Worm (Caenorhabditis elegans) whole organism, midembryonic: ENCODE measurements around the gene F20D6.1.

Source experiments
- T22C8.4 ChIP-seq: fragments of 200-800 bp; sonication (Bioruptor generic); IDR thresholded peaks from 2 replicates; pipeline ENCODE4 v1.3.6; 2022; ENCODE audit warnings: missing genetic modification characterization, missing compliant biosample characterization
- cog-1 ChIP-seq: sonication (generic microtip); optimal IDR thresholded peaks from 2 replicates; lab custom pipeline; 2016; ENCODE audit warnings: missing genetic modification characterization, missing compliant biosample characterization
- flt-1 ChIP-seq: fragments of 200-800 bp; sonication (Bioruptor generic); IDR thresholded peaks from 2 replicates; pipeline ENCODE4 v1.3.6; 2022; ENCODE audit warnings: missing genetic modification characterization, missing compliant biosample characterization
- klf-2 ChIP-seq: fragments of 200-800 bp; sonication (Bioruptor generic); conservative IDR thresholded peaks from 2 replicates; pipeline ENCODE4 v1.3.6; 2022; ENCODE audit warnings: missing genetic modification reagents, missing genetic modification characterization, missing compliant biosample characterization
- med-1 ChIP-seq: sonication (generic microtip); optimal IDR thresholded peaks from 2 replicates; lab custom pipeline; 2017; ENCODE audit warnings: missing genetic modification characterization, mild to moderate bottlenecking, missing compliant biosample characterization, antibody characterized with exemption, missing genetic modification reagents; ENCODE audit not compliant: insufficient read depth
- ref-1 ChIP-seq: fragments of 200-800 bp; sonication (Bioruptor generic); conservative IDR thresholded peaks from 2 replicates; pipeline ENCODE4 v1.3.6; 2022; ENCODE audit warnings: missing genetic modification reagents, missing genetic modification characterization, missing compliant biosample characterization
- tab-1 ChIP-seq: fragments of 200-800 bp; sonication (Bioruptor generic); IDR thresholded peaks from 2 replicates; pipeline ENCODE4 v1.3.6; 2022; ENCODE audit warnings: missing genetic modification characterization, missing compliant biosample characterization
- ztf-23 ChIP-seq: fragments of 200-800 bp; sonication (Bioruptor generic); IDR thresholded peaks from 2 replicates; pipeline ENCODE4 v1.3.6; 2022; ENCODE audit warnings: missing genetic modification reagents, missing genetic modification characterization, missing compliant biosample characterization
- ztf-29 ChIP-seq: fragments of 200-800 bp; sonication (Bioruptor generic); IDR thresholded peaks from 2 replicates; pipeline ENCODE4 v1.3.6; 2022; ENCODE audit warnings: missing genetic modification reagents, missing genetic modification characterization, missing compliant biosample characterization

Gene F20D6.1

ce11 chrV:8190430-8190829 lies at the start of gene F20D6.1:
Gene F20D6.1 (plus strand): TSS chrV:8190730.
- TF ChIP-seq T22C8.4 (GFP tag; lab: Robert Waterston, UW) (no peak), flt-1 (GFP tag; lab: Robert Waterston, UW) (no peak), cog-1 (tag; lab: Kevin White, UChicago) (no peak), ztf-23 (GFP tag; lab: Robert Waterston, UW) (no peak), ref-1 (GFP tag; lab: Robert Waterston, UW) (no peak), klf-2 (GFP tag; lab: Robert Waterston, UW) (no peak), med-1 (GFP tag; lab: Kevin White, UChicago) (no peak), ztf-29 (GFP tag; lab: Robert Waterston, UW) (no peak), tab-1 (GFP tag; lab: Robert Waterston, UW) (no peak)

DNA sequence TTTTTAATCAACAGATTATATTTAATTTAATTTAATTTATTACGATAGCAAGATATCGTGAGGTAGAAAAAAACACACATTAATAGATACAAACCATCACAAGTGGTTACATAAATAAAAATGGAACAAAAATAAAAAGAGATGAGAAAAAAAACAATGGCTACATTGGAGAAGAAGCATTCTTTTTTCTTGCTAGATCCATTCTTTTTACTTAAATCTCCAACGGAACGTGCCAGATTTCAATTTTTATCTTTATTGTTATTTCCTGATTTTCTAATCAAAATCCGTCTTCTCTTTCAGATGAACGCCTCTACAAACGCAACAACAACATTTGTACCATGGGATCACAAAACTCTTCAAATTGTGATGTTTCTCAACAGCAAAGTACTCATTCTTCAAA lies 46.9 kb upstream of the F20D6.1 start, which contains the start of gene D1014.2:
Gene D1014.2 (plus strand): TSS at position 301 of the 400 bp plus-strand sequence.
- TF ChIP-seq cog-1 (tag; lab: Kevin White, UChicago) (no peak), tab-1 (GFP tag; lab: Robert Waterston, UW) (no peak), klf-2 (GFP tag; lab: Robert Waterston, UW) (no peak), ztf-23 (GFP tag; lab: Robert Waterston, UW) (no peak)

DNA sequence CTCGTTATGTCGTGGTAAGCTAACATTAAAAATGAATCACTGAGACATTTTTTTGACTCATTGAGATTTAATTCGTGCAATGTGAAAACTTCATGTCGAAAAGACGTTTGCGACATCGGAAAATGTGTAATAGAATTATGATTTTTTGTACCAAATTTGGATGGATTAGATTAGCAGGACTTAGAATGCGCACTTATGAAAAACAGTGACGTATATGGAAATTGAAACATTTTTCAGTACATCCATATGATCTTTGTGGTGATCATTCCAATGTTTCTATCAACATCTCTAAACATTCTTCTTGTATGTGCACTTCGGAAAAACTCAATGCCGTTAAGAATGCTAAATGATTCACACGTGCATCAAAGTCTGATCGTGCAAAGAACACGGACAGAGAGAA lies 46.0 kb upstream of the F20D6.1 start:
- TF ChIP-seq ztf-29 (GFP tag; lab: Robert Waterston, UW) (no peak), cog-1 (tag; lab: Kevin White, UChicago) (no peak), klf-2 (GFP tag; lab: Robert Waterston, UW) (no peak), med-1 (GFP tag; lab: Kevin White, UChicago) (no peak), T22C8.4 (GFP tag; lab: Robert Waterston, UW) (no peak)

DNA sequence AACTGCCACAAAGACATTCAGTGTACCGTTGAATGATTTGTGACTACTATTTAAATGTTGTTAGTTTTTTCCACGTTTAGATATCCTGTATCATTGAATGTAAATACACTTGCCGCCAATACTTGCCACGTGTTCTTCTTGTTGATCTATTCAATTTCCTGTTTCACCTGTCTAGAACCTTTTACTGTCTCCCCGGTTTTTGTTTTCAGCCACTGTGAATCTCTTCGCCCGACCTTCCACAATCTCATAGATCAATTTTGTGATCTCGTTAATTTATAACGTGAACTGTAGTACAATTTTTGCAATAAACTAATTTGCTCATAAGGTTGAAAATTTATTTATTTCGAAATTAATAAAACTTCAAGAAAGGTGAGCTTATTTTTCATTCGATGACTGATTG lies 45.2 kb upstream of the F20D6.1 start, which contains the start of gene D1014.13:
Gene D1014.13 (plus strand): TSS at position 301 of the 400 bp plus-strand sequence.
- TF ChIP-seq ref-1 (GFP tag; lab: Robert Waterston, UW) (no peak), ztf-23 (GFP tag; lab: Robert Waterston, UW) (no peak), klf-2 (GFP tag; lab: Robert Waterston, UW) (no peak), flt-1 (GFP tag; lab: Robert Waterston, UW) (no peak), T22C8.4 (GFP tag; lab: Robert Waterston, UW) (no peak), cog-1 (tag; lab: Kevin White, UChicago) (no peak), tab-1 (GFP tag; lab: Robert Waterston, UW) (no peak), ztf-29 (GFP tag; lab: Robert Waterston, UW) (no peak), med-1 (GFP tag; lab: Kevin White, UChicago) (no peak)

ce11 chrV:8155743-8156142 lies 34.8 kb upstream of the F20D6.1 start:
- TF ChIP-seq klf-2 (GFP tag; lab: Robert Waterston, UW), result no peak

- TF ChIP-seq flt-1 (GFP tag; lab: Robert Waterston, UW), result no peak
- no peak for TF ChIP-seq T22C8.4 (GFP tag; lab: Robert Waterston, UW)
- TF ChIP-seq ztf-23 (GFP tag; lab: Robert Waterston, UW), result no peak
- no peak for TF ChIP-seq klf-2 (GFP tag; lab: Robert Waterston, UW)
- no peak for TF ChIP-seq ztf-29 (GFP tag; lab: Robert Waterston, UW)
- no peak for TF ChIP-seq med-1 (GFP tag; lab: Kevin White, UChicago)
- TF ChIP-seq ref-1 (GFP tag; lab: Robert Waterston, UW), result no peak
- no peak for TF ChIP-seq tab-1 (GFP tag; lab: Robert Waterston, UW)
- no peak for TF ChIP-seq cog-1 (tag; lab: Kevin White, UChicago)
These were observed 33.1 kb upstream of the F20D6.1 start, which contains the start of gene sul-2 for ce11 chrV:8157446-8157845. Gene sul-2 (plus strand): TSS chrV:8157746.

- no peak for TF ChIP-seq ztf-29 (GFP tag; lab: Robert Waterston, UW)
- TF ChIP-seq ref-1 (GFP tag; lab: Robert Waterston, UW), result no peak
- TF ChIP-seq cog-1 (tag; lab: Kevin White, UChicago), result no peak
- TF ChIP-seq med-1 (GFP tag; lab: Kevin White, UChicago), result no peak
- TF ChIP-seq ztf-23 (GFP tag; lab: Robert Waterston, UW), result no peak
- TF ChIP-seq T22C8.4 (GFP tag; lab: Robert Waterston, UW), result no peak
- no peak for TF ChIP-seq klf-2 (GFP tag; lab: Robert Waterston, UW)
- no peak for TF ChIP-seq flt-1 (GFP tag; lab: Robert Waterston, UW)
- TF ChIP-seq tab-1 (GFP tag; lab: Robert Waterston, UW), result no peak
These were observed 30.9 kb upstream of the F20D6.1 start, which contains the start of gene F20D6.6 for ce11 chrV:8159629-8160028. Gene F20D6.6 (plus strand): TSS chrV:8159929.

ce11 chrV:8161699-8162098 lies 28.8 kb upstream of the F20D6.1 start, which contains the start of gene F20D6.5:
Gene F20D6.5 (plus strand): TSS chrV:8161957.
- TF ChIP-seq ztf-23 (GFP tag; lab: Robert Waterston, UW), result no peak
- TF ChIP-seq T22C8.4 (GFP tag; lab: Robert Waterston, UW), result no peak
- TF ChIP-seq med-1 (GFP tag; lab: Kevin White, UChicago), result no peak
- TF ChIP-seq ztf-29 (GFP tag; lab: Robert Waterston, UW), result no peak
- no peak for TF ChIP-seq flt-1 (GFP tag; lab: Robert Waterston, UW)
- no peak for TF ChIP-seq ref-1 (GFP tag; lab: Robert Waterston, UW)
- TF ChIP-seq cog-1 (tag; lab: Kevin White, UChicago), result no peak
- TF ChIP-seq tab-1 (GFP tag; lab: Robert Waterston, UW), result no peak
- no peak for TF ChIP-seq klf-2 (GFP tag; lab: Robert Waterston, UW)

DNA sequence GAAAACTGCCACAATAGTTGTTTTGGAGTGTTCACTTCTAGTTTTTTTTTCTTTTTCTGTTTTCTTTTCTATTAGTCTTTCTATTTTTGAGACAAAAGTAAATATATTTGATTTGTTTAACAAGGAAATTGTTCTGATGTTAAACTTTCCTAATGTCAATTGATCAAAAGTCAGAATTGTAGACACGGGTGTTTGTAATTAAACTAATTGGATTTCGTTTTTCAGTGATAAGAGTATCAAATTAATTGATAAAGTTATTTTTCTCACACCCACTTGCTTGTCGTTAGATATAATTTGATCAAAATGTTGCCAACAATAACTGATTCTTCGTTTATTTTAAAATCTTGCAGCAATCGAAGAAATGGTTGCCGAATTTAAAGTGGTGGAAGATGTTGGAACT lies 27.3 kb upstream of the F20D6.1 start:
- no peak for TF ChIP-seq med-1 (GFP tag; lab: Kevin White, UChicago)
- no peak for TF ChIP-seq T22C8.4 (GFP tag; lab: Robert Waterston, UW)
- TF ChIP-seq cog-1 (tag; lab: Kevin White, UChicago), result no peak
- TF ChIP-seq tab-1 (GFP tag; lab: Robert Waterston, UW), result no peak
- no peak for TF ChIP-seq flt-1 (GFP tag; lab: Robert Waterston, UW)
- no peak for TF ChIP-seq klf-2 (GFP tag; lab: Robert Waterston, UW)
- TF ChIP-seq ztf-23 (GFP tag; lab: Robert Waterston, UW), result no peak
- no peak for TF ChIP-seq ref-1 (GFP tag; lab: Robert Waterston, UW)
- TF ChIP-seq ztf-29 (GFP tag; lab: Robert Waterston, UW), result no peak
